Fruit fly (Drosophila melanogaster) whole organism, embryonic: Measurements from ENCODE around the gene CG15880.

Source experiments
- Abd-B ChIP-seq: fragments of 200-800 bp; sonication (Bioruptor generic); optimal IDR thresholded peaks from 2 replicates; lab custom pipeline; 2018; ENCODE audit warnings: missing biosample characterization, mild to moderate bottlenecking, missing genetic modification characterization, moderate library complexity
- Bteb2 ChIP-seq: fragments of 200-800 bp; sonication (Bioruptor generic); optimal IDR thresholded peaks from 2 replicates; lab custom pipeline; 2016; ENCODE audit warnings: missing biosample characterization, missing genetic modification characterization
- CG11398 ChIP-seq: fragments of 200-800 bp; sonication (Bioruptor generic); optimal IDR thresholded peaks from 2 replicates; lab custom pipeline; 2016; ENCODE audit warnings: missing biosample characterization, missing genetic modification characterization
- CG12071 ChIP-seq: fragments of 200-800 bp; sonication (Bioruptor generic); optimal IDR thresholded peaks from 3 replicates; lab custom pipeline; 2018; ENCODE audit warnings: missing biosample characterization, mild to moderate bottlenecking, missing genetic modification characterization
- CG14050 ChIP-seq: fragments of 200-800 bp; sonication (Bioruptor generic); IDR thresholded peaks from 3 replicates; pipeline ENCODE4 v1.3.6; 2022; ENCODE audit warnings: missing biosample characterization, missing genetic modification characterization
- CG1529 ChIP-seq: fragments of 200-800 bp; sonication (Bioruptor generic); optimal IDR thresholded peaks from 3 replicates; lab custom pipeline; 2018; ENCODE audit warnings: missing biosample characterization, missing genetic modification characterization
- CG1603 ChIP-seq: fragments of 200-800 bp; sonication (Bioruptor generic); optimal IDR thresholded peaks from 2 replicates; lab custom pipeline; 2019; ENCODE audit warnings: missing biosample characterization, mild to moderate bottlenecking, missing genetic modification characterization, moderate library complexity
- CG3163 ChIP-seq: fragments of 200-800 bp; sonication (Bioruptor generic); optimal IDR thresholded peaks from 3 replicates; lab custom pipeline; 2016; ENCODE audit warnings: missing biosample characterization, missing genetic modification characterization
- CG4404 ChIP-seq: fragments of 200-800 bp; sonication (Bioruptor generic); IDR thresholded peaks from 2 replicates; pipeline ENCODE4 v1.3.6; 2022; ENCODE audit warnings: missing biosample characterization, missing genetic modification characterization
- CG6791 ChIP-seq: fragments of 200-800 bp; sonication (Bioruptor generic); IDR thresholded peaks from 3 replicates; pipeline ENCODE4 v1.3.6; 2022; ENCODE audit warnings: missing biosample characterization, missing genetic modification characterization; ENCODE audit not compliant: partially characterized antibody
- CG7928 ChIP-seq: fragments of 200-800 bp; sonication (Bioruptor generic); optimal IDR thresholded peaks from 2 replicates; lab custom pipeline; 2017; ENCODE audit warnings: missing biosample characterization, mild to moderate bottlenecking, missing genetic modification characterization
- D19A ChIP-seq: fragments of 200-800 bp; optimal IDR thresholded peaks from 3 replicates; lab custom pipeline; 2019; ENCODE audit warnings: missing biosample characterization, mild to moderate bottlenecking, missing genetic modification characterization, moderate library complexity
- Ets97D ChIP-seq: fragments of 200-800 bp; sonication (Bioruptor generic); optimal IDR thresholded peaks from 3 replicates; lab custom pipeline; 2016; ENCODE audit warnings: missing biosample characterization, missing genetic modification characterization
- Gsc ChIP-seq: fragments of 200-800 bp; sonication (Bioruptor generic); IDR thresholded peaks from 2 replicates; pipeline ENCODE4 v1.3.6; 2022; ENCODE audit warnings: missing biosample characterization, missing genetic modification characterization
- HLH3B ChIP-seq: fragments of 200-800 bp; sonication (Bioruptor generic); IDR thresholded peaks from 2 replicates; pipeline ENCODE4 v1.3.6; 2022; ENCODE audit warnings: missing biosample characterization, missing genetic modification characterization
- Hr51 ChIP-seq, 2 experiments: fragments of 200-800 bp; sonication (Bioruptor generic); optimal IDR thresholded peaks; 2 replicates in 1 of 2; 3 replicates in 1 of 2; lab custom pipeline; 2016 to 2018; ENCODE audit warnings: missing biosample characterization in 2 of 2, missing genetic modification characterization in 2 of 2, mild to moderate bottlenecking in 1 of 2, moderate library complexity in 1 of 2
- Hr78 ChIP-seq, 2 experiments: fragments of 200-800 bp in 1 of 2; fragments of >200 bp in 1 of 2; sonication (Bioruptor generic) in 1 of 2; optimal IDR thresholded peaks; 2 replicates each; lab custom pipeline; 2017 to 2019; ENCODE audit warnings: missing biosample characterization in 2 of 2, missing genetic modification characterization in 2 of 2, mild to moderate bottlenecking in 1 of 2, moderate library complexity in 1 of 2
- NC2β ChIP-seq: fragments of 200-800 bp; sonication (Bioruptor generic); optimal IDR thresholded peaks from 2 replicates; lab custom pipeline; 2016; ENCODE audit warnings: missing biosample characterization, missing genetic modification characterization
- Nf-YB ChIP-seq: fragments of 200-800 bp; sonication (Bioruptor generic); optimal IDR thresholded peaks from 3 replicates; lab custom pipeline; 2019; ENCODE audit warnings: missing biosample characterization, mild to moderate bottlenecking, missing genetic modification characterization, moderate library complexity
- Nf-YC ChIP-seq: fragments of 200-800 bp; optimal IDR thresholded peaks from 3 replicates; lab custom pipeline; 2019; ENCODE audit warnings: missing biosample characterization, mild to moderate bottlenecking, missing genetic modification characterization, moderate library complexity
- Optix ChIP-seq: fragments of 200-800 bp; sonication (Bioruptor generic); IDR thresholded peaks from 3 replicates; pipeline ENCODE4 v1.3.6; 2022; ENCODE audit warnings: missing biosample characterization, missing genetic modification characterization
- Side ChIP-seq: fragments of 200-800 bp; sonication (Bioruptor generic); optimal IDR thresholded peaks from 2 replicates; lab custom pipeline; 2016; ENCODE audit warnings: missing biosample characterization, missing genetic modification characterization
- Sry-δ ChIP-seq: fragments of 200-800 bp; sonication (Bioruptor generic); optimal IDR thresholded peaks from 2 replicates; lab custom pipeline; 2016; ENCODE audit warnings: missing biosample characterization, missing genetic modification characterization
- Ssrp ChIP-seq: fragments of 200-800 bp; sonication (Bioruptor generic); optimal IDR thresholded peaks from 2 replicates; lab custom pipeline; 2018; ENCODE audit warnings: missing biosample characterization, mild to moderate bottlenecking, missing genetic modification characterization, moderate library complexity
- aop ChIP-seq: fragments of 200-800 bp; sonication (Bioruptor generic); IDR thresholded peaks from 2 replicates; pipeline ENCODE4 v1.3.6; 2022; ENCODE audit warnings: missing biosample characterization, missing genetic modification characterization
- br ChIP-seq: fragments of >200 bp; optimal IDR thresholded peaks from 2 replicates; lab custom pipeline; 2017
- bsh ChIP-seq, 2 experiments: fragments of 200-800 bp; sonication (Bioruptor generic); optimal IDR thresholded peaks; 2 replicates each; lab custom pipeline; 2017 to 2018; ENCODE audit warnings: mild to moderate bottlenecking in 2 of 2, missing biosample characterization in 2 of 2, missing genetic modification characterization in 2 of 2, moderate library complexity in 1 of 2
- cas ChIP-seq: fragments of 200-800 bp; sonication (Bioruptor generic); IDR thresholded peaks from 2 replicates; pipeline ENCODE4 v1.3.6; 2022; ENCODE audit warnings: missing biosample characterization, missing genetic modification characterization
- chinmo ChIP-seq: fragments of 200-800 bp; sonication (Bioruptor generic); IDR thresholded peaks from 4 replicates; pipeline ENCODE4 v1.3.6; 2022; ENCODE audit warnings: missing biosample characterization, missing genetic modification characterization; ENCODE audit not compliant: partially characterized antibody
- disco-r ChIP-seq: fragments of 200-800 bp; sonication (Bioruptor generic); optimal IDR thresholded peaks from 2 replicates; lab custom pipeline; 2016; ENCODE audit warnings: missing biosample characterization, missing genetic modification characterization
- dysf ChIP-seq: fragments of 200-800 bp; sonication (Bioruptor generic); IDR thresholded peaks from 3 replicates; pipeline ENCODE4 v1.3.6; 2022; ENCODE audit warnings: missing biosample characterization, missing genetic modification characterization
- ftz-f1 ChIP-seq: fragments of 200-800 bp; sonication (Bioruptor generic); optimal IDR thresholded peaks from 2 replicates; lab custom pipeline; 2016; ENCODE audit warnings: missing biosample characterization, missing genetic modification characterization
- gcm ChIP-seq: fragments of 200-800 bp; sonication (Bioruptor generic); optimal IDR thresholded peaks from 2 replicates; lab custom pipeline; 2019; ENCODE audit warnings: missing biosample characterization, mild to moderate bottlenecking, missing genetic modification characterization, moderate library complexity
- ind ChIP-seq: fragments of 200-800 bp; sonication (Bioruptor generic); optimal IDR thresholded peaks from 3 replicates; lab custom pipeline; 2016; ENCODE audit warnings: missing biosample characterization, missing genetic modification characterization
- inv ChIP-seq: fragments of 200-800 bp; sonication (Bioruptor generic); IDR thresholded peaks from 2 replicates; pipeline ENCODE4 v1.3.6; 2022; ENCODE audit warnings: missing biosample characterization, missing genetic modification characterization; ENCODE audit not compliant: partially characterized antibody
- kni ChIP-seq: fragments of 200-800 bp; sonication (Bioruptor generic); optimal IDR thresholded peaks from 3 replicates; lab custom pipeline; 2017; ENCODE audit warnings: mild to moderate bottlenecking, missing biosample characterization, missing genetic modification reagents, missing genetic modification characterization
- knrl ChIP-seq: fragments of 200-800 bp; sonication (Bioruptor generic); IDR thresholded peaks from 3 replicates; pipeline ENCODE4 v1.3.6; 2022; ENCODE audit warnings: missing biosample characterization, missing genetic modification characterization; ENCODE audit not compliant: partially characterized antibody
- lbe ChIP-seq: fragments of 200-800 bp; sonication (Bioruptor generic); optimal IDR thresholded peaks from 2 replicates; lab custom pipeline; 2016; ENCODE audit warnings: missing biosample characterization, mild to moderate bottlenecking, missing genetic modification characterization
- lov ChIP-seq, 2 experiments: fragments of 200-800 bp in 1 of 2; fragments of >200 bp in 1 of 2; sonication (Bioruptor generic) in 1 of 2; IDR thresholded peaks in 1 of 2; optimal IDR thresholded peaks in 1 of 2; 2 replicates in 1 of 2; 3 replicates in 1 of 2; pipeline versions ENCODE4 v1.3.6 to Lab custom; 2017 to 2022; ENCODE audit warnings: missing biosample characterization in 1 of 2, missing genetic modification characterization in 1 of 2
- nerfin-1 ChIP-seq: fragments of 200-800 bp; sonication (Bioruptor generic); optimal IDR thresholded peaks from 3 replicates; lab custom pipeline; 2019; ENCODE audit warnings: missing biosample characterization, mild to moderate bottlenecking, missing genetic modification characterization, moderate library complexity
- peb ChIP-seq: fragments of 200-800 bp; sonication (Bioruptor generic); IDR thresholded peaks from 2 replicates; pipeline ENCODE4 v1.3.6; 2022; ENCODE audit warnings: missing biosample characterization, missing genetic modification characterization
- pros ChIP-seq: fragments of 200-800 bp; sonication (Bioruptor generic); optimal IDR thresholded peaks from 3 replicates; lab custom pipeline; 2019; ENCODE audit warnings: missing biosample characterization, mild to moderate bottlenecking, missing genetic modification characterization, moderate library complexity
- slp2 ChIP-seq: fragments of 200-800 bp; sonication (Bioruptor generic); optimal IDR thresholded peaks from 2 replicates; lab custom pipeline; 2016; ENCODE audit warnings: missing biosample characterization, missing genetic modification characterization
- sug ChIP-seq: fragments of 200-800 bp; optimal IDR thresholded peaks from 2 replicates; lab custom pipeline; 2019; ENCODE audit warnings: missing biosample characterization, mild to moderate bottlenecking, missing genetic modification characterization, moderate library complexity
- tll ChIP-seq, 2 experiments: fragments of 200-800 bp in 1 of 2; fragments of >200 bp in 1 of 2; sonication (Bioruptor generic) in 1 of 2; optimal IDR thresholded peaks; 2 replicates each; lab custom pipeline; 2017 to 2019; ENCODE audit warnings: missing biosample characterization in 2 of 2, missing genetic modification characterization in 2 of 2, mild to moderate bottlenecking in 1 of 2, moderate library complexity in 1 of 2
- ttk ChIP-seq: fragments of 200-800 bp; sonication (Bioruptor generic); IDR thresholded peaks from 2 replicates; pipeline ENCODE4 v2.1.2; 2022; ENCODE audit warnings: missing biosample characterization, missing genetic modification characterization
- zen2 ChIP-seq: fragments of 200-800 bp; sonication (Bioruptor generic); IDR thresholded peaks from 3 replicates; pipeline ENCODE4 v1.3.6; 2022; ENCODE audit warnings: missing biosample characterization, missing genetic modification characterization; ENCODE audit not compliant: partially characterized antibody

Gene CG15880

DNA sequence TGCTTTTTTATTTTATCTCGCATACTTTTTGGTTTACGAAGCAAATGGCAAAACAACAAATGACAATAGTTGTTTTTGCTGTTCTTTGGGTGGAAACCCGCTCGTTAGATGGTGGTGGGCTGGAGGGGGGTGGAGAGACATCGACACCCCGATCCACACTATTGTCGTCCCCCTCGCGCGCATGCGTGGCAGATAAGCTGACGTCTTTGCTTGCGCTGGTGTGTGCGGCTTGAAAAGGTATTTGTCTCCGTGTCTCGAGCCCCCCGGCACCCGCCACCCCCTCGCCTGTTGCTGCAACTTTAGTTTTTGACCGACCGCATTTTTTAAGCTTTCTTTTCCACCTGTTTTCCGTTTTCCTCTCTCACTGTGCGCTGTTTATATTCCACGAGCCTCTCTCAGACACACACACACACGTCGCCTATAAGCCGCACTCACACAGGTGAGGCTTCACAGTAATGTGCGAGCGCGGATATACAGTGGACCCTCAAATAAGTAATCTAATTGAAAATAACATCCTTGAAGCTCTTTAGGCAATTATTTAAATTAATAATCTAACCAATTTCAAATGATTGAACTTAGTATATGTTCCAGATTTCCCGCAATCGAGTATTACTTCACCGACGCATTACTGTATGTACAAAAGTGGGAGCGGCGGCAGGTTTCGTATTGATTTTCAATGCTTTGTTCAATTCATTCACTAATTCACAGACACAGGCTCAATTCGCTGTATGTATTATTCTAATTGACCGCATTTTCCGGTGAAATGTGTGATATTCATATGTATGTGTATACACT lies 49.4 kb upstream of the CG15880 start (continued):
- TF ChIP-seq inv (GFP tag; lab: Robert Waterston, UW) (no peak), slp2 (peak; percentile 87), peb (peak; percentile 91), Ssrp (tag; lab: Kevin White, UChicago) (peak; percentile 90), HLH3B (peak; percentile 96), gcm (GFP tag; lab: Kevin White, UChicago) (peak; percentile 85), CG7928 (GFP tag; lab: Kevin White, UChicago) (peak; percentile 65), Nf-YC (tag; lab: Kevin White, UChicago) (peak; percentile 82), cas (GFP tag; lab: Robert Waterston, UW) (peak; percentile 85), ind (GFP tag; lab: Kevin White, UChicago) (peak; percentile 93), CG3163 (GFP tag; lab: Kevin White, UChicago) (peak; percentile 73), lbe (GFP tag; lab: Kevin White, UChicago) (peak; percentile 94), chinmo (GFP tag; lab: Robert Waterston, UW) (peak; percentile 92; the same call in 2 of the 4 replicates), sug (tag; lab: Kevin White, UChicago) (peak; percentile 89), NC2β (peak; percentile 75), CG11398 (GFP tag; lab: Kevin White, UChicago) (peak; percentile 80), CG4404 (GFP tag; lab: Robert Waterston, UW) (peak; percentile 93), Gsc (GFP tag; lab: Robert Waterston, UW) (peak; percentile 83), CG6791 (GFP tag; lab: Robert Waterston, UW) (no peak), ttk (GFP tag; lab: Robert Waterston, UW) (peak; percentile 90), dysf (GFP tag; lab: Robert Waterston, UW) (peak; percentile 96), CG12071 (GFP tag; lab: Kevin White, UChicago) (peak; percentile 89), CG14050 (GFP tag; lab: Robert Waterston, UW) (peak; percentile 94), pros (peak; percentile 80), Optix (GFP tag; lab: Robert Waterston, UW) (peak; percentile 89), Nf-YB (peak; percentile 73), br (no peak), D19A (peak; percentile 80), Sry-δ (GFP tag; lab: Kevin White, UChicago) (peak; percentile 37), CG1603 (tag; lab: Kevin White, UChicago) (peak; percentile 94), tll (GFP tag; optimal IDR thresholded peaks at IDR 0.05; lab: Kevin White, UChicago) (no peak), aop (peak; percentile 63; the same call in 1 of the 2 replicates), zen2 (GFP tag; lab: Robert Waterston, UW) (no peak), CG1529 (peak; percentile 85), Bteb2 (peak; percentile 88), Hr51 (GFP tag; optimal IDR thresholded peaks at IDR 0.05; lab: Kevin White, UChicago) (peak; percentile 87 to 93), lov (optimal IDR thresholded peaks at IDR 0.05; lab: Kevin White, UChicago) (no peak), lov (GFP tag; IDR thresholded peaks at IDR 0.05; lab: Robert Waterston, UW) (peak; percentile 95), kni (GFP tag; lab: Kevin White, UChicago) (peak; percentile 88), disco-r (GFP tag; lab: Kevin White, UChicago) (peak; percentile 84), Abd-B (GFP tag; lab: Kevin White, UChicago) (peak; percentile 91), Side (GFP tag; lab: Kevin White, UChicago) (peak; percentile 92), Hr78 (GFP tag; optimal IDR thresholded peaks at IDR 0.05; lab: Kevin White, UChicago) (peak in 1 of 2 experiments; percentile 59), ftz-f1 (GFP tag; lab: Kevin White, UChicago) (no peak), Ets97D (peak; percentile 69), knrl (GFP tag; lab: Robert Waterston, UW) (peak; percentile 46; the same call in 1 of the 3 replicates), nerfin-1 (tag; lab: Kevin White, UChicago) (peak; percentile 88), bsh (GFP tag; optimal IDR thresholded peaks at IDR 0.05; lab: Kevin White, UChicago) (peak; percentile 71 to 92)
